Fruit fly (Drosophila melanogaster) whole organism, embryonic: ENCODE data around the gene GABA-B-R2.

ENCODE experiments used
- CG4617 ChIP-seq: fragments of 200-800 bp; sonication (Bioruptor generic); optimal IDR thresholded peaks from 3 replicates; lab custom pipeline; 2016; ENCODE audit warnings: missing biosample characterization, missing genetic modification characterization, borderline replicate concordance
- CG7357 ChIP-seq: fragments of 200-800 bp; sonication (Bioruptor generic); IDR thresholded peaks from 3 replicates; pipeline ENCODE4 v1.3.6; 2022; ENCODE audit warnings: missing biosample characterization, missing genetic modification characterization
- HmgZ ChIP-seq: fragments of 200-800 bp; sonication (Bioruptor generic); optimal IDR thresholded peaks from 2 replicates; lab custom pipeline; 2018; ENCODE audit warnings: missing biosample characterization, mild to moderate bottlenecking, missing genetic modification characterization
- corto ChIP-seq: fragments of 200-800 bp; sonication (Bioruptor generic); optimal IDR thresholded peaks from 2 replicates; lab custom pipeline; 2016; ENCODE audit warnings: missing biosample characterization, mild to moderate bottlenecking, missing genetic modification characterization, moderate library complexity
- maf-S ChIP-seq: fragments of 200-800 bp; sonication (Bioruptor generic); optimal IDR thresholded peaks from 2 replicates; lab custom pipeline; 2016; ENCODE audit warnings: missing biosample characterization, missing genetic modification characterization
- mld ChIP-seq: fragments of 200-800 bp; sonication (Bioruptor generic); IDR thresholded peaks from 3 replicates; pipeline ENCODE4 v1.3.6; 2022; ENCODE audit warnings: missing biosample characterization, missing genetic modification characterization; ENCODE audit not compliant: partially characterized antibody
- pfk ChIP-seq: fragments of 200-800 bp; sonication (Bioruptor generic); optimal IDR thresholded peaks from 2 replicates; lab custom pipeline; 2018; ENCODE audit warnings: missing biosample characterization, mild to moderate bottlenecking, missing genetic modification characterization, moderate library complexity
- twi ChIP-seq: fragments of 200-800 bp; optimal IDR thresholded peaks from 2 replicates; lab custom pipeline; 2019; ENCODE audit warnings: missing biosample characterization, mild to moderate bottlenecking, missing genetic modification characterization, moderate library complexity

dm6 chr3R:21793760-21794159 lies 18.1 kb upstream of the GABA-B-R2 start:
- TF ChIP-seq mld = no peak
- TF ChIP-seq twi (tag; lab: Kevin White, UChicago) = no peak
- TF ChIP-seq CG4617 (GFP tag; lab: Kevin White, UChicago) = no peak
- no peak for TF ChIP-seq pfk
- TF ChIP-seq maf-S (GFP tag; lab: Kevin White, UChicago) = no peak
- no peak for TF ChIP-seq CG7357 (GFP tag; lab: Robert Waterston, UW)
- TF ChIP-seq HmgZ (tag; lab: Kevin White, UChicago) = no peak
- no peak for TF ChIP-seq corto (GFP tag; lab: Kevin White, UChicago)
